Fruit fly (Drosophila melanogaster) whole organism, prepupa: ENCODE data around the gene Fie.

Experiments
- Blimp-1 ChIP-seq: fragments of 200-800 bp; sonication (Bioruptor generic); optimal IDR thresholded peaks from 3 replicates; lab custom pipeline; 2017; ENCODE audit warnings: missing biosample characterization, missing genetic modification characterization, mild to moderate bottlenecking, moderate library complexity, missing genetic modification reagents
- CG10631 ChIP-seq: fragments of 200-800 bp; sonication (Bioruptor generic); optimal IDR thresholded peaks from 2 replicates; lab custom pipeline; 2016; ENCODE audit warnings: missing biosample characterization, missing genetic modification characterization
- CG10669 ChIP-seq: fragments of 200-800 bp; sonication (Bioruptor generic); optimal IDR thresholded peaks from 3 replicates; lab custom pipeline; 2018; ENCODE audit warnings: missing biosample characterization, mild to moderate bottlenecking, missing genetic modification characterization, moderate library complexity
- CG11294 ChIP-seq: fragments of 200-800 bp; sonication (Bioruptor generic); IDR thresholded peaks from 2 replicates; pipeline ENCODE4 v1.3.6; 2022; ENCODE audit warnings: missing biosample characterization, missing genetic modification characterization
- CG11902 ChIP-seq: fragments of 200-800 bp; sonication (Bioruptor generic); optimal IDR thresholded peaks from 3 replicates; lab custom pipeline; 2016; ENCODE audit warnings: missing biosample characterization, missing genetic modification characterization
- CG15336 ChIP-seq: fragments of 200-800 bp; sonication (Bioruptor generic); IDR thresholded peaks from 2 replicates; pipeline ENCODE4 v1.3.6; 2022; ENCODE audit warnings: missing biosample characterization, missing genetic modification characterization
- CG1621 ChIP-seq: fragments of 200-800 bp; sonication (Bioruptor generic); optimal IDR thresholded peaks from 3 replicates; lab custom pipeline; 2018; ENCODE audit warnings: missing biosample characterization, mild to moderate bottlenecking, missing genetic modification characterization
- CG3032 ChIP-seq: fragments of 200-800 bp; optimal IDR thresholded peaks from 2 replicates; lab custom pipeline; 2019; ENCODE audit warnings: missing biosample characterization, mild to moderate bottlenecking, missing genetic modification characterization, moderate library complexity
- CG32006 ChIP-seq: fragments of 200-800 bp; sonication (Bioruptor generic); optimal IDR thresholded peaks from 3 replicates; lab custom pipeline; 2017; ENCODE audit warnings: missing biosample characterization, mild to moderate bottlenecking, missing genetic modification characterization
- CG34406 ChIP-seq: fragments of 200-800 bp; sonication (Bioruptor generic); optimal IDR thresholded peaks from 3 replicates; lab custom pipeline; 2016; ENCODE audit warnings: missing biosample characterization, missing genetic modification characterization
- CG3919 ChIP-seq: fragments of 200-800 bp; sonication (Bioruptor generic); optimal IDR thresholded peaks from 3 replicates; lab custom pipeline; 2016; ENCODE audit warnings: missing biosample characterization, missing genetic modification characterization
- CG6163 ChIP-seq: fragments of 200-800 bp; sonication (Bioruptor generic); IDR thresholded peaks from 3 replicates; pipeline ENCODE4 v1.3.6; 2022; ENCODE audit warnings: missing biosample characterization, missing genetic modification characterization
- CG6276 ChIP-seq: fragments of 200-800 bp; sonication (Bioruptor generic); optimal IDR thresholded peaks from 2 replicates; lab custom pipeline; 2017; ENCODE audit warnings: missing biosample characterization, mild to moderate bottlenecking, missing genetic modification characterization
- CG6792 ChIP-seq: fragments of 200-800 bp; sonication (Bioruptor generic); optimal IDR thresholded peaks from 3 replicates; lab custom pipeline; 2016; ENCODE audit warnings: missing biosample characterization, missing genetic modification characterization
- CG6808 ChIP-seq: fragments of 200-800 bp; sonication (Bioruptor generic); optimal IDR thresholded peaks from 3 replicates; lab custom pipeline; 2017; ENCODE audit warnings: missing biosample characterization, missing genetic modification characterization, mild to moderate bottlenecking, moderate library complexity, missing genetic modification reagents
- CG6854 ChIP-seq: fragments of 200-800 bp; sonication (Bioruptor generic); optimal IDR thresholded peaks from 2 replicates; lab custom pipeline; 2017; ENCODE audit warnings: missing biosample characterization, mild to moderate bottlenecking, missing genetic modification characterization
- CG7368 ChIP-seq: fragments of 200-800 bp; sonication (Bioruptor generic); optimal IDR thresholded peaks from 3 replicates; lab custom pipeline; 2016; ENCODE audit warnings: missing biosample characterization, missing genetic modification characterization
- CG8119 ChIP-seq: fragments of 200-800 bp; sonication (Bioruptor generic); IDR thresholded peaks from 3 replicates; pipeline ENCODE4 v1.3.6; 2022; ENCODE audit warnings: missing biosample characterization, missing genetic modification characterization
- CG8319 ChIP-seq: fragments of 200-800 bp; sonication (Bioruptor generic); optimal IDR thresholded peaks from 3 replicates; lab custom pipeline; 2016; ENCODE audit warnings: missing biosample characterization, missing genetic modification characterization
- CG8632 ChIP-seq: fragments of 200-800 bp; sonication (Bioruptor generic); optimal IDR thresholded peaks from 3 replicates; lab custom pipeline; 2016; ENCODE audit warnings: missing biosample characterization, missing genetic modification characterization
- CG9139 ChIP-seq: fragments of 200-800 bp; sonication (Bioruptor generic); optimal IDR thresholded peaks from 3 replicates; lab custom pipeline; 2017; ENCODE audit warnings: missing biosample characterization, mild to moderate bottlenecking, missing genetic modification characterization
- Eip75B ChIP-seq: fragments of 200-800 bp; sonication (Bioruptor generic); optimal IDR thresholded peaks from 3 replicates; lab custom pipeline; 2016; ENCODE audit warnings: missing biosample characterization, missing genetic modification characterization
- Eip78C ChIP-seq: fragments of 200-800 bp; sonication (Bioruptor generic); peaks from one replicate; lab custom pipeline; 2016; ENCODE audit warnings: missing biosample characterization, missing genetic modification characterization
- Eip93F ChIP-seq: fragments of 200-800 bp; sonication (Bioruptor generic); optimal IDR thresholded peaks from 2 replicates; lab custom pipeline; 2016; ENCODE audit warnings: missing biosample characterization, mild to moderate bottlenecking, missing genetic modification characterization
- Ets21C ChIP-seq: fragments of 200-800 bp; sonication (Bioruptor generic); optimal IDR thresholded peaks from 3 replicates; lab custom pipeline; 2016; ENCODE audit warnings: missing biosample characterization, missing genetic modification characterization
- Hr38 ChIP-seq: sonication (Bioruptor generic); optimal IDR thresholded peaks from 2 replicates; lab custom pipeline; 2016; ENCODE audit warnings: missing biosample characterization, missing genetic modification characterization
- Hr39 ChIP-seq: fragments of 200-800 bp; sonication (Bioruptor generic); optimal IDR thresholded peaks from 2 replicates; lab custom pipeline; 2016; ENCODE audit warnings: missing biosample characterization, missing genetic modification characterization
- Hr4 ChIP-seq: fragments of 200-800 bp; sonication (Bioruptor generic); optimal IDR thresholded peaks from 3 replicates; lab custom pipeline; 2016; ENCODE audit warnings: missing biosample characterization, missing genetic modification characterization
- Smox ChIP-seq: fragments of 200-800 bp; sonication (Bioruptor generic); optimal IDR thresholded peaks from 3 replicates; lab custom pipeline; 2016; ENCODE audit warnings: missing biosample characterization, missing genetic modification characterization
- Sox102F ChIP-seq: fragments of 200-800 bp; sonication (Bioruptor generic); optimal IDR thresholded peaks from 2 replicates; lab custom pipeline; 2016; ENCODE audit warnings: missing biosample characterization, mild to moderate bottlenecking, missing genetic modification characterization
- Sox15 ChIP-seq: fragments of 200-800 bp; sonication (Bioruptor generic); optimal IDR thresholded peaks from 3 replicates; lab custom pipeline; 2016; ENCODE audit warnings: missing biosample characterization, missing genetic modification characterization
- achi ChIP-seq: fragments of 200-800 bp; sonication (Bioruptor generic); optimal IDR thresholded peaks from 3 replicates; lab custom pipeline; 2016; ENCODE audit warnings: missing biosample characterization, missing genetic modification characterization
- acj6 ChIP-seq: fragments of 200-800 bp; sonication (Bioruptor generic); optimal IDR thresholded peaks from 3 replicates; lab custom pipeline; 2016; ENCODE audit warnings: missing biosample characterization, missing genetic modification characterization
- cyc ChIP-seq: fragments of 200-800 bp; sonication (Bioruptor generic); optimal IDR thresholded peaks from 3 replicates; lab custom pipeline; 2016; ENCODE audit warnings: missing biosample characterization, missing genetic modification characterization
- dsx ChIP-seq: fragments of 200-800 bp; optimal IDR thresholded peaks from 3 replicates; lab custom pipeline; 2019; ENCODE audit warnings: missing biosample characterization, mild to moderate bottlenecking, missing genetic modification characterization, moderate library complexity; ENCODE audit not compliant: poor library complexity, severe bottlenecking
- eg ChIP-seq: fragments of 200-800 bp; sonication (Bioruptor generic); IDR thresholded peaks from 3 replicates; pipeline ENCODE4 v1.3.6; 2022; ENCODE audit warnings: missing biosample characterization, missing genetic modification characterization
- esn ChIP-seq: fragments of 200-800 bp; sonication (Bioruptor generic); optimal IDR thresholded peaks from 2 replicates; lab custom pipeline; 2016; ENCODE audit warnings: missing biosample characterization, mild to moderate bottlenecking, missing genetic modification characterization, moderate library complexity
- fd85E ChIP-seq: fragments of 200-800 bp; sonication (Bioruptor generic); optimal IDR thresholded peaks from 3 replicates; lab custom pipeline; 2016; ENCODE audit warnings: missing biosample characterization, missing genetic modification characterization
- lz ChIP-seq: fragments of 200-800 bp; sonication (Bioruptor generic); optimal IDR thresholded peaks from 3 replicates; lab custom pipeline; 2016; ENCODE audit warnings: missing biosample characterization, missing genetic modification characterization
- pdm3 ChIP-seq: fragments of 200-800 bp; sonication (Bioruptor generic); optimal IDR thresholded peaks from 3 replicates; lab custom pipeline; 2016; ENCODE audit warnings: missing biosample characterization, missing genetic modification characterization
- salr ChIP-seq, 2 experiments: fragments of 200-800 bp; sonication (Bioruptor generic); optimal IDR thresholded peaks; 3 replicates each; lab custom pipeline; 2016 to 2018; ENCODE audit warnings: missing biosample characterization in 2 of 2, missing genetic modification characterization in 2 of 2, mild to moderate bottlenecking in 1 of 2
- spab ChIP-seq: fragments of 200-800 bp; sonication (Bioruptor generic); optimal IDR thresholded peaks from 2 replicates; lab custom pipeline; 2017; ENCODE audit warnings: missing biosample characterization, mild to moderate bottlenecking, missing genetic modification characterization, missing genetic modification reagents
- svp ChIP-seq: fragments of 200-800 bp; sonication (Bioruptor generic); peaks from one replicate; lab custom pipeline; 2016; ENCODE audit warnings: missing biosample characterization, missing genetic modification characterization
- topi ChIP-seq: fragments of 200-800 bp; sonication (Bioruptor generic); optimal IDR thresholded peaks from 3 replicates; lab custom pipeline; 2016; ENCODE audit warnings: missing biosample characterization, missing genetic modification characterization
- vri ChIP-seq: fragments of 200-800 bp; sonication (Bioruptor generic); optimal IDR thresholded peaks from 3 replicates; lab custom pipeline; 2016; ENCODE audit warnings: missing biosample characterization, mild to moderate bottlenecking, missing genetic modification characterization

Gene Fie

dm6 chr3L:3901865-3902490 is 9.6 kb downstream of the Fie start (continued):
- TF ChIP-seq Hr4 (no peak), spab (GFP tag; lab: Kevin White, UChicago) (peak; percentile 7), topi (no peak), acj6 (GFP tag; lab: Kevin White, UChicago) (no peak), Eip93F (GFP tag; lab: Kevin White, UChicago) (no peak), CG3032 (tag; lab: Kevin White, UChicago) (no peak), Hr39 (GFP tag; lab: Kevin White, UChicago) (no peak), CG6163 (GFP tag; lab: Robert Waterston, UW) (no peak), CG1621 (tag; lab: Kevin White, UChicago) (no peak), CG8319 (GFP tag; lab: Kevin White, UChicago) (no peak), CG8632 (GFP tag; lab: Kevin White, UChicago) (no peak), Eip78C (GFP tag; lab: Kevin White, UChicago) (peak; percentile 44), CG8119 (GFP tag; lab: Robert Waterston, UW) (no peak), CG6854 (GFP tag; lab: Kevin White, UChicago) (no peak), vri (GFP tag; lab: Kevin White, UChicago) (peak; percentile 5), CG7368 (GFP tag; lab: Kevin White, UChicago) (no peak), Sox15 (no peak)

dm6 chr3L:3902491-3903198 is 10.3 kb downstream of the Fie start, which contains the start of gene Ubi-p63E:
Ubi-p63E (minus strand) TSS chr3L:3903184.
- TF ChIP-seq Eip75B (GFP tag; lab: Kevin White, UChicago) = peak; percentile 54
- peak; percentile 51 for TF ChIP-seq spab (GFP tag; lab: Kevin White, UChicago)
- TF ChIP-seq CG8632 (GFP tag; lab: Kevin White, UChicago) = peak; percentile 49
- peak; percentile 50 for TF ChIP-seq CG6276 (GFP tag; lab: Kevin White, UChicago)
- peak; percentile 45 for TF ChIP-seq CG3032 (tag; lab: Kevin White, UChicago)
- TF ChIP-seq CG11902 (GFP tag; lab: Kevin White, UChicago) = peak; percentile 59
- TF ChIP-seq Eip78C (GFP tag; lab: Kevin White, UChicago) = peak; percentile 90
- TF ChIP-seq esn (GFP tag; lab: Kevin White, UChicago) = peak; percentile 76
- TF ChIP-seq pdm3 (GFP tag; lab: Kevin White, UChicago) = peak; percentile 75
- peak; percentile 61 for TF ChIP-seq acj6 (GFP tag; lab: Kevin White, UChicago)
- TF ChIP-seq CG15336 (GFP tag; lab: Robert Waterston, UW) = no peak
- no peak for TF ChIP-seq CG11294 (GFP tag; lab: Robert Waterston, UW)
- TF ChIP-seq Sox15 = peak; percentile 68
- TF ChIP-seq Blimp-1 = no peak
- TF ChIP-seq CG10631 (GFP tag; lab: Kevin White, UChicago) = peak; percentile 71
- TF ChIP-seq CG6808 = peak; percentile 44
- peak; percentile 60 for TF ChIP-seq Hr4
- TF ChIP-seq CG8319 (GFP tag; lab: Kevin White, UChicago) = peak; percentile 30
- TF ChIP-seq CG10669 (GFP tag; lab: Kevin White, UChicago) = peak; percentile 49
- no peak for TF ChIP-seq Hr38 (GFP tag; lab: Kevin White, UChicago)
- peak; percentile 77 for TF ChIP-seq lz (GFP tag; lab: Kevin White, UChicago)
- no peak for TF ChIP-seq CG8119 (GFP tag; lab: Robert Waterston, UW)
- TF ChIP-seq CG32006 (GFP tag; lab: Kevin White, UChicago) = peak; percentile 72
- peak; percentile 57 for TF ChIP-seq topi
- TF ChIP-seq CG6854 (GFP tag; lab: Kevin White, UChicago) = peak; percentile 29
- TF ChIP-seq Hr39 (GFP tag; lab: Kevin White, UChicago) = peak; percentile 66
- TF ChIP-seq CG9139 (GFP tag; lab: Kevin White, UChicago) = peak; percentile 55
- TF ChIP-seq svp (GFP tag; lab: Kevin White, UChicago) = peak; percentile 81
- peak; percentile 61 for TF ChIP-seq Ets21C (GFP tag; lab: Kevin White, UChicago)
- TF ChIP-seq salr (GFP tag; optimal IDR thresholded peaks at IDR 0.05; lab: Kevin White, UChicago) = peak in 1 of 2 experiments; percentile 77
- peak; percentile 75 for TF ChIP-seq Smox (GFP tag; lab: Kevin White, UChicago)
- TF ChIP-seq Eip93F (GFP tag; lab: Kevin White, UChicago) = no peak
- TF ChIP-seq cyc (GFP tag; lab: Kevin White, UChicago) = peak; percentile 57
- peak; percentile 11 for TF ChIP-seq fd85E (GFP tag; lab: Kevin White, UChicago)
- TF ChIP-seq CG7368 (GFP tag; lab: Kevin White, UChicago) = peak; percentile 28
- peak; percentile 62 for TF ChIP-seq Sox102F (GFP tag; lab: Kevin White, UChicago)
- no peak for TF ChIP-seq eg (GFP tag; lab: Robert Waterston, UW)
- TF ChIP-seq dsx = no peak
- peak; percentile 53 for TF ChIP-seq CG3919 (GFP tag; lab: Kevin White, UChicago)
- peak; percentile 58 for TF ChIP-seq CG6792
- TF ChIP-seq CG34406 (GFP tag; lab: Kevin White, UChicago) = peak; percentile 47
- peak; percentile 57 for TF ChIP-seq achi (GFP tag; lab: Kevin White, UChicago)
